Worm (Caenorhabditis elegans) whole organism, young adult: ENCODE results near the gene F28H6.4.

Source experiments
- B0019.2 ChIP-seq: fragments of 200-800 bp; sonication (Bioruptor generic); conservative IDR thresholded peaks from 2 replicates; pipeline ENCODE4 v1.3.6; 2022; ENCODE audit warnings: missing genetic modification reagents, missing genetic modification characterization, missing compliant biosample characterization
- B0261.1 ChIP-seq: sonication (generic microtip); optimal IDR thresholded peaks from 2 replicates; lab custom pipeline; 2016; ENCODE audit warnings: mild to moderate bottlenecking, missing genetic modification characterization, moderate library complexity, missing compliant biosample characterization
- F10E7.11 ChIP-seq: sonication (generic microtip); optimal IDR thresholded peaks from 2 replicates; lab custom pipeline; 2017; ENCODE audit warnings: mild to moderate bottlenecking, missing genetic modification characterization, moderate library complexity, missing compliant biosample characterization
- F49E8.2 ChIP-seq: sonication (generic microtip); optimal IDR thresholded peaks from 3 replicates; lab custom pipeline; 2017; ENCODE audit warnings: missing genetic modification characterization, mild to moderate bottlenecking, missing compliant biosample characterization, antibody characterized with exemption, moderate library complexity; ENCODE audit not compliant: insufficient read depth
- F52B5.7 ChIP-seq: sonication (generic microtip); optimal IDR thresholded peaks from 2 replicates; lab custom pipeline; 2016; ENCODE audit warnings: mild to moderate bottlenecking, missing genetic modification characterization, missing compliant biosample characterization
- F57C9.4 ChIP-seq: sonication (generic microtip); optimal IDR thresholded peaks from 2 replicates; lab custom pipeline; 2017; ENCODE audit warnings: mild to moderate bottlenecking, missing genetic modification characterization, missing compliant biosample characterization
- K11D2.4 ChIP-seq: fragments of 200-800 bp; sonication (Bioruptor generic); IDR thresholded peaks from 2 replicates; pipeline ENCODE4 v1.3.6; 2022; ENCODE audit warnings: missing genetic modification reagents, missing genetic modification characterization, missing compliant biosample characterization
- ama-1 ChIP-seq, 3 experiments: fragments of 150-350 bp in 1 of 3; sonication (generic microtip) in 2 of 3; optimal IDR thresholded peaks; 2 replicates each; lab custom pipeline; 2014 to 2018; ENCODE audit warnings: missing biosample characterization in 2 of 3, missing genetic modification characterization in 2 of 3, missing genetic modification reagents in 2 of 3
- atf-7 ChIP-seq: sonication (generic microtip); optimal IDR thresholded peaks from 2 replicates; lab custom pipeline; 2017; ENCODE audit warnings: mild to moderate bottlenecking, missing genetic modification characterization, missing compliant biosample characterization
- attf-3 ChIP-seq: fragments of 200-800 bp; sonication (Bioruptor generic); conservative IDR thresholded peaks from 2 replicates; pipeline ENCODE4 v1.3.6; 2022; ENCODE audit warnings: missing genetic modification reagents, missing genetic modification characterization, missing compliant biosample characterization
- attf-5 ChIP-seq: fragments of 200-800 bp; sonication (Bioruptor generic); optimal IDR thresholded peaks from 2 replicates; lab custom pipeline; 2018; ENCODE audit warnings: mild to moderate bottlenecking, missing genetic modification characterization, missing compliant biosample characterization
- cebp-1 ChIP-seq, 2 experiments: fragments of 200-800 bp in 1 of 2; sonication (Bioruptor generic) in 1 of 2; sonication (generic microtip) in 1 of 2; IDR thresholded peaks in 1 of 2; optimal IDR thresholded peaks in 1 of 2; 2 replicates each; pipeline versions ENCODE4 v1.3.6 to Lab custom; 2017 to 2022; ENCODE audit warnings: missing compliant biosample characterization in 2 of 2, missing genetic modification characterization in 2 of 2, mild to moderate bottlenecking in 1 of 2, missing genetic modification reagents in 1 of 2, moderate library complexity in 1 of 2
- ceh-100 ChIP-seq: fragments of 200-800 bp; sonication (Bioruptor generic); IDR thresholded peaks from 2 replicates; pipeline ENCODE4 v1.3.6; 2022; ENCODE audit warnings: missing genetic modification reagents, missing genetic modification characterization, missing compliant biosample characterization
- ceh-79 ChIP-seq: sonication (generic microtip); optimal IDR thresholded peaks from 2 replicates; lab custom pipeline; 2017; ENCODE audit warnings: mild to moderate bottlenecking, missing genetic modification characterization, missing compliant biosample characterization
- chd-7 ChIP-seq: sonication (generic microtip); optimal IDR thresholded peaks from 2 replicates; lab custom pipeline; 2016; ENCODE audit warnings: mild to moderate bottlenecking, missing genetic modification characterization, moderate library complexity, missing compliant biosample characterization
- dox-1 ChIP-seq: fragments of 200-800 bp; sonication (Bioruptor generic); IDR thresholded peaks from 2 replicates; pipeline ENCODE4 v1.3.6; 2022; ENCODE audit warnings: missing genetic modification reagents, missing genetic modification characterization, missing compliant biosample characterization
- dpl-1 ChIP-seq: fragments of 150-350 bp; optimal IDR thresholded peaks from 2 replicates; lab custom pipeline; 2014; ENCODE audit warnings: missing biosample characterization, missing genetic modification reagents, missing genetic modification characterization
- efl-1 ChIP-seq: fragments of 150-350 bp; optimal IDR thresholded peaks from 2 replicates; lab custom pipeline; 2014; ENCODE audit warnings: missing biosample characterization, missing genetic modification reagents, missing genetic modification characterization
- egl-18 ChIP-seq: fragments of 200-800 bp; sonication (Bioruptor generic); IDR thresholded peaks from 2 replicates; pipeline ENCODE4 v1.3.6; 2022; ENCODE audit warnings: missing genetic modification reagents, missing genetic modification characterization, missing compliant biosample characterization
- hmg-1.2 ChIP-seq: fragments of 200-800 bp; sonication (Bioruptor generic); IDR thresholded peaks from 2 replicates; pipeline ENCODE4 v1.3.6; 2022; ENCODE audit warnings: missing genetic modification reagents, missing genetic modification characterization, missing compliant biosample characterization
- hsf-1 ChIP-seq: fragments of 200-800 bp; sonication (Bioruptor generic); IDR thresholded peaks from 2 replicates; pipeline ENCODE4 v1.3.6; 2022; ENCODE audit warnings: missing genetic modification reagents, missing genetic modification characterization, missing compliant biosample characterization
- let-607 ChIP-seq, 2 experiments: fragments of 200-800 bp in 1 of 2; sonication (Bioruptor generic) in 1 of 2; sonication (generic microtip) in 1 of 2; optimal IDR thresholded peaks; 2 replicates each; lab custom pipeline; 2016 to 2018; ENCODE audit warnings: mild to moderate bottlenecking in 2 of 2, missing compliant biosample characterization in 2 of 2, missing genetic modification characterization in 2 of 2, moderate library complexity in 2 of 2, missing genotype in 1 of 2
- lin-54 ChIP-seq: fragments of 200-800 bp; sonication (Bioruptor generic); optimal IDR thresholded peaks from 2 replicates; lab custom pipeline; 2018; ENCODE audit warnings: mild to moderate bottlenecking, missing genetic modification characterization, missing compliant biosample characterization
- madf-10 ChIP-seq: sonication (generic microtip); optimal IDR thresholded peaks from 2 replicates; lab custom pipeline; 2016; ENCODE audit warnings: mild to moderate bottlenecking, missing genetic modification characterization, missing compliant biosample characterization
- madf-3 ChIP-seq: fragments of 200-800 bp; sonication (Bioruptor generic); IDR thresholded peaks from 2 replicates; pipeline ENCODE4 v1.3.6; 2022; ENCODE audit warnings: missing genetic modification reagents, missing genetic modification characterization, missing compliant biosample characterization
- madf-6 ChIP-seq: fragments of 200-800 bp; sonication (Bioruptor generic); IDR thresholded peaks from 2 replicates; pipeline ENCODE4 v1.3.6; 2022; ENCODE audit warnings: missing genetic modification reagents, missing genetic modification characterization, missing compliant biosample characterization
- mel-28 ChIP-seq: sonication (generic microtip); optimal IDR thresholded peaks from 2 replicates; lab custom pipeline; 2016; ENCODE audit warnings: borderline replicate concordance, mild to moderate bottlenecking, missing genetic modification characterization, missing compliant biosample characterization
- nfya-1 ChIP-seq: sonication (generic microtip); optimal IDR thresholded peaks from 2 replicates; lab custom pipeline; 2017; ENCODE audit warnings: antibody characterized with exemption, missing compliant biosample characterization, missing genetic modification characterization, borderline replicate concordance; ENCODE audit not compliant: insufficient read depth
- nfyb-1 ChIP-seq: fragments of 200-800 bp; sonication (Bioruptor generic); IDR thresholded peaks from 2 replicates; pipeline ENCODE4 v1.3.6; 2022; ENCODE audit warnings: missing genetic modification reagents, missing genetic modification characterization, missing compliant biosample characterization
- nhr-120 ChIP-seq: fragments of 200-800 bp; sonication (Bioruptor generic); IDR thresholded peaks from 2 replicates; pipeline ENCODE4 v1.3.6; 2022; ENCODE audit warnings: missing genetic modification characterization, missing compliant biosample characterization
- nhr-80 ChIP-seq: sonication (generic microtip); optimal IDR thresholded peaks from 2 replicates; lab custom pipeline; 2016; ENCODE audit warnings: missing genetic modification characterization, missing compliant biosample characterization
- rpc-1 ChIP-seq, 2 experiments: fragments of 150-350 bp in 1 of 2; sonication (generic microtip) in 1 of 2; optimal IDR thresholded peaks; 2 replicates each; lab custom pipeline; 2014 to 2018; ENCODE audit warnings: missing biosample characterization in 1 of 2, missing genetic modification characterization in 1 of 2, missing genetic modification reagents in 1 of 2, missing genotype in 1 of 2
- sea-2 ChIP-seq: fragments of 200-800 bp; sonication (Bioruptor generic); IDR thresholded peaks from 2 replicates; pipeline ENCODE4 v1.3.6; 2022; ENCODE audit warnings: missing genetic modification characterization, missing compliant biosample characterization
- sptf-2 ChIP-seq: fragments of 200-800 bp; sonication (Bioruptor generic); optimal IDR thresholded peaks from 2 replicates; lab custom pipeline; 2018; ENCODE audit warnings: mild to moderate bottlenecking, missing genetic modification characterization, missing compliant biosample characterization
- zfh-2 ChIP-seq: fragments of 200-800 bp; sonication (Bioruptor generic); conservative IDR thresholded peaks from 2 replicates; pipeline ENCODE4 v1.3.6; 2022; ENCODE audit warnings: missing genetic modification reagents, missing genetic modification characterization, missing compliant biosample characterization
- ztf-22 ChIP-seq: fragments of 200-800 bp; sonication (Bioruptor generic); optimal IDR thresholded peaks from 2 replicates; lab custom pipeline; 2018; ENCODE audit warnings: mild to moderate bottlenecking, missing genetic modification characterization, moderate library complexity, missing compliant biosample characterization
- ztf-28 ChIP-seq: fragments of 200-800 bp; sonication (Bioruptor generic); IDR thresholded peaks from 2 replicates; pipeline ENCODE4 v1.3.6; 2022; ENCODE audit warnings: missing genetic modification reagents, missing genetic modification characterization, missing compliant biosample characterization

The F28H6.4 gene

DNA sequence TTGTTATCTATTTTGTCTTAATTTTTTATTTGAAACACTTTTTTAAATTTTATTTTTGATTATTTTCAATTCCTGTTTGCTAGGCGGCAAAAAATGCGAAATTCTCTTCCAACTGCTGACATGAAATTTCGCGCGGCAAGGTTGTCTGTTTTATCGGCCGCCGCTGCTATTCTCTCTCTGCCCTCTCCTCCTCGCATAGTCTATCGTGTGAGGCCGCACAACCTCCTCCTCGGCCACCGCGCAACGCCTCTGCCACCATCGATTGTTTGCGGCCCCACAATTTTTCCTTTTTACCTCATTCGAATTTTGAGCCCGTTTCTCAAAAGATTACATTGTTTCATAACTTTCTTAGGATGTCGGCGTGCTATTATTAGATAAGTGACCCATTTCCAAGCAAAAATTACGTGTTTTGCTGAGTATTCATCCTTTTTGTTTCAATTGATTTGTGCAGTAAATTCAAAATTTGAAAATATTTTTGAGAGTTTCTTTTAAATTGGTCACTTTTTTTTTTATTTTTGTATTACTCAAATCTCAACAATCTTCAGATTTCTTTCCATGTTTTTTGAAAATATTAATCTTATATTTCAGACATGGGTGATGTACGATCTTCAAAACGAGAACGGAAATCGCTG lies at the start of gene F28H6.4:
TSS of gene F28H6.4 (plus strand) at position 582 of the 632 bp plus-strand sequence.
- peak; percentile 92 for TF ChIP-seq zfh-2 (GFP tag; lab: Robert Waterston, UW)
- no peak for TF ChIP-seq F57C9.4 (tag; lab: Kevin White, UChicago)
- peak; percentile 10 for TF ChIP-seq attf-5 (GFP tag; lab: Kevin White, UChicago)
- peak; percentile 37 for TF ChIP-seq nhr-80
- TF ChIP-seq hmg-1.2 (GFP tag; lab: Robert Waterston, UW): peak; percentile 80; the same call in 1 of the 2 replicates
- TF ChIP-seq efl-1 (GFP tag; lab: Kevin White, UChicago): peak; percentile 42
- peak; percentile 65 for TF ChIP-seq dox-1
- TF ChIP-seq madf-6 (GFP tag; lab: Robert Waterston, UW): 0 out of 2 replicates have a peak, but pooled peaks have one; percentile 26
- peak; percentile 25 for TF ChIP-seq madf-10 (tag; lab: Kevin White, UChicago)
- TF ChIP-seq nfya-1: no peak
- TF ChIP-seq lin-54 (GFP tag; lab: Kevin White, UChicago): no peak

DNA sequence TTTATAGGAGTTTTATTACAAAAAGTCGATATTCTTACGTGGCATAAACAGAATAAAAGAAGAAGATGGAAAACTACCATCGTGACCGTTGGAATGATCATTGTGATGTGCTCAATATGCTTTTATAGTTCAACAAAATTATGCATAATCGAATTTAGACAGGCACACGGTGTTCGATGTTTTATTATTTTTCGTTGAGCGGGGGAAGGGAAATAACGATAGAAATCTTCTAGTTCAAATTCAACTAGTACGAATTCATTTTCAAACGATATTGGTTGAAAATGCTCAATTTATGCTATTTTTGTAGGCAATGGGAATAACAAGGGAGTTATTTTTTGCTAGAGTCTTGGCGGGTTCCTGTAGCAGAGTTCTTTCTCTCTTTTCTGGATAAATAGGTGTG lies 49.1 kb upstream of the F28H6.4 start, which contains the start of gene C33G3.5:
TSS of gene C33G3.5 (minus strand) at position 101 of the 400 bp plus-strand sequence.
- TF ChIP-seq sea-2 (GFP tag; lab: Robert Waterston, UW) (no peak), cebp-1 (GFP tag; IDR thresholded peaks at IDR 0.05; lab: Robert Waterston, UW) (no peak), cebp-1 (tag; optimal IDR thresholded peaks at IDR 0.05; lab: Kevin White, UChicago) (no peak), let-607 (tag; optimal IDR thresholded peaks at IDR 0.05; lab: Kevin White, UChicago) (no peak), rpc-1 (optimal IDR thresholded peaks at IDR 0.05; lab: Kevin White, UChicago) (no peak), rpc-1 (tag; optimal IDR thresholded peaks at IDR 0.05; lab: Kevin White, UChicago) (no peak), B0261.1 (tag; lab: Kevin White, UChicago) (no peak), nfyb-1 (GFP tag; lab: Robert Waterston, UW) (no peak), madf-10 (tag; lab: Kevin White, UChicago) (no peak), zfh-2 (GFP tag; lab: Robert Waterston, UW) (no peak), madf-3 (GFP tag; lab: Robert Waterston, UW) (no peak)

DNA sequence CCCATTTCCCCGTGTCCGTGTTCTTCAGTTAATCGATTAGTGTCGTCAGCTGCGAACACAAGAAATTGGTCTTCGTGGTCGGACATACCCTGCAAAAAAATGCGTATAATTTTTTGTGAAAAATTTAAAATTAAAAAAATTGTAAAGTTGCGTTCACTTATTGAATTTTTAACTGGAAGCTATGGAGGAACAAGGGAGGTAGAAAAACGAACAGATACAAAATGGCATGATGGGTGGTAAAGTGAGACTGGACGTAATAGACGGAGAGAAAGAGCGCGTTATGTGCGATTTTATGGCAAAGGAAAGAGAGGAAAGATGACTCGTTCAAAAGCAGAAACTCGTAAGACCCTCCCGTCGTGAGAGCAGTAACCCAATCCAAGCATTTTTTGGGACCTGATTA lies 43.4 kb upstream of the F28H6.4 start, which contains the start of gene C33G3.6:
TSS of gene C33G3.6 (minus strand) at position 101 of the 400 bp plus-strand sequence.
- TF ChIP-seq F49E8.2 (tag; lab: Kevin White, UChicago): no peak
- no peak for TF ChIP-seq nfya-1
- no peak for TF ChIP-seq K11D2.4
- no peak for TF ChIP-seq chd-7 (tag; lab: Kevin White, UChicago)
- TF ChIP-seq B0019.2 (GFP tag; lab: Robert Waterston, UW): no peak
- no peak for TF ChIP-seq ama-1 (optimal IDR thresholded peaks at IDR 0.05; lab: Kevin White, UChicago)
- no peak for TF ChIP-seq ama-1 (GFP tag; optimal IDR thresholded peaks at IDR 0.05; lab: Kevin White, UChicago)
- TF ChIP-seq ztf-28 (GFP tag; lab: Robert Waterston, UW): no peak
- no peak for TF ChIP-seq atf-7 (tag; lab: Kevin White, UChicago)
- TF ChIP-seq attf-3: no peak
- no peak for TF ChIP-seq mel-28 (tag; lab: Kevin White, UChicago)
- no peak for TF ChIP-seq egl-18
- TF ChIP-seq F10E7.11 (tag; lab: Kevin White, UChicago): no peak
- TF ChIP-seq nhr-120 (GFP tag; lab: Robert Waterston, UW): no peak
- no peak for TF ChIP-seq ceh-79 (tag; lab: Kevin White, UChicago)
- no peak for TF ChIP-seq dpl-1 (GFP tag; lab: Kevin White, UChicago)
- no peak for TF ChIP-seq hsf-1 (GFP tag; lab: Robert Waterston, UW)
- no peak for TF ChIP-seq F52B5.7 (tag; lab: Kevin White, UChicago)
- TF ChIP-seq ceh-100 (GFP tag; lab: Robert Waterston, UW): no peak
- no peak for TF ChIP-seq sptf-2 (GFP tag; lab: Kevin White, UChicago)
- no peak for TF ChIP-seq ztf-22 (GFP tag; lab: Kevin White, UChicago)
